Worm (Caenorhabditis elegans): Measurements from ENCODE around the gene R04A9.6.

Gene R04A9.6

DNA sequence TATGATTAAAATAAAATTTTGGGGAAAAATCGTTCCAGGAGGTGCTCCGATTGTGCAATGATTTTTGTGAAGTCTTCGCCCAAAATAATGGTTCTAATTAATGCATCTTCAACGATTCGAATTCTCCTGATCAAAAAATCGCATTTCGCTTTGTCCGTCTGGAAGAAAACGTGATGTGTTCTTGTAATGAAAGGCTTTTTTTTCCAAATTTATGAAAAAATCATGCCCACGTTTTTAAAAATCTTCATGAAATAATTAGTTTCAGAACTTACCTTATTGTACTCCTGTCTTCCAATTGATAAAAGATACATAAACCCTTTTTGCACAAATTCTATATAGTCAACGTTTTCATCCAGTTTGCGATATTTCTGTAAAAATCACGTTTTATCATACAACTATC, 7.8 kb upstream of the R04A9.6 start:
- TF ChIP-seq Y116A8C.19 (tag; optimal IDR thresholded peaks at IDR 0.05; ENCODE audit: borderline replicate concordance) = no peak
- TF ChIP-seq tlp-1 (tag; optimal IDR thresholded peaks at IDR 0.05) = no peak

DNA sequence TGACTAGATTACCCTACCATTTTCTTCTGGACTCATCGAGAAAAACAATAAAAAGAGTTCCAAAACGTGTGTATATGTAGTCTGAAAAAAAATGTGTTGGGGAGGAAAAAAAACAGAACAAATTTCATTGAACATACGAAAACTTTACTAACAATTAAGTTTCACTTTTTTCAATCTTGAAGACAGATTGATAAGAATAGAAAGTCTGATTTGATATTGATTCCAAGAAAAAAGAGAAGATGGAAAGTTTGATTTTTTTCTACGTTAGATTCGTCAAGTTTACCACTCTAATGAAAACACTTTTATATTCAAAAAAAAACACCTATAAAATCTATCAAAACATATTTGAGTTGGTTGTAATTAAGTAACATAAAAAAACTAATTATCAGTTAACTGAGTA, 6.9 kb upstream of the R04A9.6 start, which contains the start of gene R04A9.9:
TSS of gene R04A9.9 (minus strand) at position 101 of the 400 bp plus-strand sequence.
- TF ChIP-seq blmp-1 (tag; optimal IDR thresholded peaks at IDR 0.05) (peak; percentile 42), zip-4 (GFP tag; optimal IDR thresholded peaks at IDR 0.05) (no peak), nhr-19 (GFP tag; conservative IDR thresholded peaks at IDR 0.05) (no peak), nhr-85 (tag) (peak; percentile 31)

DNA sequence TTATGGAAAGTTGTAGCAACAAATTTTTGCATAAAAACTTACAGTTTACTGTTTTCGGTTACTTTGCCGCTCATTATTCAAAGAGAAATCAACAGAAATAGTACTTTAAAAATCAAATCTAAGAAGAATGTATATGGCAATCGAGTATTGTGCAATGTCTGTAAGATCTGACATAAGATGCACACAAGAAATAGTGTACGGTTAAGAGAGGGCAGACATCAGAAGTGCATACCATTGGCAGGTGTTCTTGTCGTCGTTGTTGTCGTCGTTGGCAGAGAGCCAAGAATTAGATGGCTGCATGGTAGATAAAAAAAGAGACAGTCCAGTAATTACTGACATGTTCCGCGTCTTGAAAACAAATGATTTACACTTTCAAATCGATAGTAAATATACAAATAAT, 2.6 kb upstream of the R04A9.6 start, which contains the start of gene R04A9.7:
TSS of gene R04A9.7 (minus strand) at position 184 of the 400 bp plus-strand sequence.
- TF ChIP-seq nhr-77 (tag; optimal IDR thresholded peaks at IDR 0.05) (no peak), nhr-90 (tag; optimal IDR thresholded peaks at IDR 0.05; ENCODE audit: poor library complexity) (no peak), zag-1 (tag; optimal IDR thresholded peaks at IDR 0.05) (no peak), pax-3 (tag; optimal IDR thresholded peaks at IDR 0.05) (no peak), sox-4 (tag; optimal IDR thresholded peaks at IDR 0.05) (no peak), jun-1 (tag; optimal IDR thresholded peaks at IDR 0.05) (no peak), pag-3 (tag; optimal IDR thresholded peaks at IDR 0.05; ENCODE audit: borderline replicate concordance, insufficient read depth) (no peak), mdl-1 (tag; optimal IDR thresholded peaks at IDR 0.05) (no peak)

DNA sequence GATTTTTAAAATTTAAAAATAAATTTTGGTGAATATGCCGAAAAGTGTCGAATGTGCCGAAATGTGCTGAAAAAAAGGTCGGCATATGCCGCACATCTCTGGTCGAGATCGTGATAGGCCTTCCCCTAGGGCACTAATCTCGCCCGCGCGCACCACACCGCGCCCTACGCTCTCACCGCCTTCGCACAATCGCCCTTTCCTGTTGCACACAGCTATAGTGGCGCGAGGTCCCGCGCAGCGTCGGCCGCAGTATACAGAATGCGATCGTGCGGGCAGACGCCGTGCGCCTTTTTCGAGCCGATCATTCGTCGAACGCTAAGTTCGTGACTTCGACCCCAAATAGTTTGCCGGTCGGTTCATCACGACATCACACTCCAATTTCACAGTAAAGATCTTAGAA, 2.2 kb downstream of the R04A9.6 start:
- no peak for TF ChIP-seq nhr-19 (GFP tag; conservative IDR thresholded peaks at IDR 0.05)
- no peak for TF ChIP-seq C04F5.9 (tag; optimal IDR thresholded peaks at IDR 0.05)
- TF ChIP-seq mab-9 (GFP tag; IDR thresholded peaks at IDR 0.05) = no peak
- TF ChIP-seq hlh-4 (tag; optimal IDR thresholded peaks at IDR 0.05) = no peak
- no peak for TF ChIP-seq fos-1 (tag; optimal IDR thresholded peaks at IDR 0.05)
- TF ChIP-seq dpl-1 (GFP tag; optimal IDR thresholded peaks at IDR 0.05) = no peak
- no peak for TF ChIP-seq swsn-7 (tag; optimal IDR thresholded peaks at IDR 0.05)
- no peak for TF ChIP-seq tlp-1 (tag; optimal IDR thresholded peaks at IDR 0.05)
- TF ChIP-seq ces-1 (GFP tag; optimal IDR thresholded peaks at IDR 0.05) = no peak
- no peak for TF ChIP-seq ztf-4 (tag; optimal IDR thresholded peaks at IDR 0.05)
- TF ChIP-seq dsc-1 (tag; optimal IDR thresholded peaks at IDR 0.05) = no peak
- no peak for TF ChIP-seq nhr-28 (tag; optimal IDR thresholded peaks at IDR 0.05)
- TF ChIP-seq elt-3 (tag; optimal IDR thresholded peaks at IDR 0.05) = no peak
- TF ChIP-seq lir-3 (tag; optimal IDR thresholded peaks at IDR 0.05; ENCODE audit: poor library complexity) = no peak
- TF ChIP-seq C16A3.4 (tag; optimal IDR thresholded peaks at IDR 0.05) = no peak
- TF ChIP-seq F16B12.6 (tag; optimal IDR thresholded peaks at IDR 0.05) = no peak
- no peak for TF ChIP-seq fkh-8 (tag; optimal IDR thresholded peaks at IDR 0.05)
- TF ChIP-seq nhr-77 (tag; optimal IDR thresholded peaks at IDR 0.05) = no peak
- TF ChIP-seq nhr-85 (tag) = no peak

DNA sequence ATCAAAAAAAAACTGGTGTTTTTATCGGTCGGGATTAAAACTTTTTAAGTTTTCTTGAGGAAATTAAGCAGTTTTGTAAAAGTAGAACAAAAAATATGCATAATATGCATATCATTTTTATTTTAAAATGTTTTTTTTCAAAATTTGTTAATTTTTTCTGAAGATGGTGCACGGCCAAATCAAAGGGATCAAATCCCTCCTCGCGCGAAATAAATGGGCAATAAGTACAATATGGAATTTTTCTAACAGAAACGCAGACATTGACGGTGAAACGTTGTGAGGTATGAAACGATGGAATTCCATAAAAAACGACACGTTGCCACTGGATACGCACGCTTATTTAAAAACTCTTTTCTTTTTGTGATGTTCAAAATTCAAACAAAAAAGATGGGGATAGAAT, 5.6 kb downstream of the R04A9.6 start:
- TF ChIP-seq nhr-47 (tag; optimal IDR thresholded peaks at IDR 0.05) (peak; percentile 53), ceh-88 (GFP tag; IDR thresholded peaks at IDR 0.05) (no peak)

DNA sequence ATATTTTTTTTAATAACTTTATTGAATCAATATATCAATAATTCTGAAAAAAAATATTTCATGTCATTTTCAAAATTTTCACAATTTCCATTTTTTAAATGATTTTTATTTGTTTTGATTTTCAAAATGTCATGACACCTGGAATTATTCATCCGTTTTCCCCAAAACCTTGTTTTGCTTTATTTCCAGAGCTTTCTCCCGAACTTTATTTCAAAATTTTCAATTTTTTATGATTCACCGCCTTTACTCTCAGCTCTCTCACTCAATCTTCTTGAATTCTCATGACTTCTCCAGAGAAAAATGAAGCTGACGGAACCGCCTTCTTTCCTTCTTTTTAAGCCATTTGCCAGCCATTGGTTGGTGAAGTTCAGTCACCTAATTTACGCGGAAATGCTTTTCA, 7.2 kb downstream of the R04A9.6 start, which contains the start of gene R04A9.1:
TSS of gene R04A9.1 (plus strand) at position 301 of the 400 bp plus-strand sequence.
- TF ChIP-seq tlp-1 (tag; optimal IDR thresholded peaks at IDR 0.05) (no peak), aly-2 (tag; optimal IDR thresholded peaks at IDR 0.05) (no peak), hlh-17 (GFP tag; optimal IDR thresholded peaks at IDR 0.05; ENCODE audit: borderline replicate concordance) (no peak), aha-1 (tag; optimal IDR thresholded peaks at IDR 0.05) (no peak), pag-3 (tag; optimal IDR thresholded peaks at IDR 0.05; ENCODE audit: borderline replicate concordance, insufficient read depth) (no peak), hlh-4 (tag; optimal IDR thresholded peaks at IDR 0.05) (no peak), egl-27 (tag; optimal IDR thresholded peaks at IDR 0.05) (no peak), nhr-71 (tag; optimal IDR thresholded peaks at IDR 0.05) (no peak), mab-9 (GFP tag; IDR thresholded peaks at IDR 0.05) (no peak), ceh-88 (GFP tag; IDR thresholded peaks at IDR 0.05) (no peak), ceh-8 (GFP tag; optimal IDR thresholded peaks at IDR 0.05) (no peak), ets-5 (GFP tag; IDR thresholded peaks at IDR 0.05) (no peak), lin-15B (tag; optimal IDR thresholded peaks at IDR 0.05) (no peak), elt-2 (tag; optimal IDR thresholded peaks at IDR 0.05) (no peak), rnt-1 (tag; optimal IDR thresholded peaks at IDR 0.05) (no peak), ces-1 (GFP tag; optimal IDR thresholded peaks at IDR 0.05) (no peak), unc-130 (tag; optimal IDR thresholded peaks at IDR 0.05) (no peak)

Data from whole organism, L1 larva.